Worm (Caenorhabditis elegans) whole organism, L4 larva: ENCODE data around the gene Y7A5A.1.
A peak's percentile ranks its signal among the peaks of the same experiment; 100 is the strongest.

Experiments used
- F10B5.3 ChIP-seq: sonication (generic microtip); optimal IDR thresholded peaks from 2 replicates; lab custom pipeline; 2016; ENCODE audit warnings: mild to moderate bottlenecking, missing genetic modification characterization, missing compliant biosample characterization
- F37D6.2 ChIP-seq: sonication (generic microtip); optimal IDR thresholded peaks from 2 replicates; lab custom pipeline; 2016; ENCODE audit warnings: mild to moderate bottlenecking, missing genetic modification characterization, missing compliant biosample characterization
- Y105C5A.15 ChIP-seq: fragments of 200-800 bp; sonication (Bioruptor generic); IDR thresholded peaks from 2 replicates; pipeline ENCODE4 v1.3.6; 2022; ENCODE audit warnings: missing genetic modification characterization, missing compliant biosample characterization
- aly-2 ChIP-seq: sonication (generic microtip); optimal IDR thresholded peaks from 2 replicates; lab custom pipeline; 2018; ENCODE audit warnings: missing biosample characterization, missing genetic modification characterization
- ceh-20 ChIP-seq: fragments of 200-800 bp; sonication (Bioruptor generic); IDR thresholded peaks from 2 replicates; pipeline ENCODE4 v1.3.6; 2022; ENCODE audit warnings: missing genetic modification reagents, missing genetic modification characterization, missing compliant biosample characterization
- ceh-32 ChIP-seq: sonication (generic microtip); optimal IDR thresholded peaks from 2 replicates; lab custom pipeline; 2016; ENCODE audit warnings: mild to moderate bottlenecking, missing genetic modification characterization, missing compliant biosample characterization; ENCODE audit not compliant: poor library complexity
- ceh-44 ChIP-seq: fragments of 200-800 bp; sonication (Bioruptor generic); IDR thresholded peaks from 2 replicates; pipeline ENCODE4 v1.3.6; 2022; ENCODE audit warnings: missing genetic modification reagents, missing genetic modification characterization, missing compliant biosample characterization
- ceh-82 ChIP-seq: sonication (generic microtip); optimal IDR thresholded peaks from 2 replicates; lab custom pipeline; 2017; ENCODE audit warnings: missing biosample characterization, missing genetic modification characterization
- daf-19 ChIP-seq: fragments of 200-800 bp; sonication (Bioruptor generic); conservative IDR thresholded peaks from 2 replicates; pipeline ENCODE4 v1.3.6; 2022; ENCODE audit warnings: missing genetic modification characterization, missing compliant biosample characterization
- dmd-6 ChIP-seq: fragments of 200-800 bp; sonication (Bioruptor generic); IDR thresholded peaks from 2 replicates; pipeline ENCODE4 v1.3.6; 2022; ENCODE audit warnings: missing genetic modification reagents, missing genetic modification characterization, missing compliant biosample characterization
- dve-1 ChIP-seq: sonication (generic microtip); optimal IDR thresholded peaks from 2 replicates; lab custom pipeline; 2017; ENCODE audit warnings: antibody characterized with exemption, mild to moderate bottlenecking, missing genetic modification characterization, missing compliant biosample characterization; ENCODE audit not compliant: insufficient read depth
- egl-43 ChIP-seq: fragments of 200-800 bp; sonication (Bioruptor generic); IDR thresholded peaks from 2 replicates; pipeline ENCODE4 v1.3.6; 2022; ENCODE audit warnings: missing genetic modification reagents, missing genetic modification characterization, missing compliant biosample characterization
- hif-1 ChIP-seq, 2 experiments: sonication (generic microtip); optimal IDR thresholded peaks; 2 replicates each; lab custom pipeline; 2016 to 2017; ENCODE audit warnings: missing compliant biosample characterization in 2 of 2, missing genetic modification characterization in 2 of 2, missing genetic modification reagents in 2 of 2, missing genotype in 2 of 2, mild to moderate bottlenecking in 1 of 2
- hlh-11 ChIP-seq: fragments of 200-800 bp; sonication (Bioruptor generic); optimal IDR thresholded peaks from 2 replicates; lab custom pipeline; 2018; ENCODE audit warnings: mild to moderate bottlenecking, missing genetic modification characterization, missing compliant biosample characterization
- hlh-30 ChIP-seq: sonication (generic microtip); optimal IDR thresholded peaks from 2 replicates; lab custom pipeline; 2017; ENCODE audit warnings: antibody characterized with exemption, mild to moderate bottlenecking, missing genetic modification characterization, missing compliant biosample characterization; ENCODE audit not compliant: insufficient read depth
- lin-29 ChIP-seq: fragments of 200-800 bp; sonication (Bioruptor generic); IDR thresholded peaks from 2 replicates; pipeline ENCODE4 v1.3.6; 2022; ENCODE audit warnings: missing genetic modification reagents, missing genetic modification characterization, missing compliant biosample characterization
- lin-38 ChIP-seq: fragments of 200-800 bp; sonication (Bioruptor generic); IDR thresholded peaks from 2 replicates; pipeline ENCODE4 v1.3.6; 2022; ENCODE audit warnings: missing genetic modification reagents, missing genetic modification characterization, missing compliant biosample characterization
- lin-39 ChIP-seq: fragments of 150-350 bp; optimal IDR thresholded peaks from 2 replicates; lab custom pipeline; 2014; ENCODE audit warnings: missing biosample characterization, missing genetic modification reagents, missing genetic modification characterization
- madf-9 ChIP-seq: fragments of 200-800 bp; sonication (Bioruptor generic); conservative IDR thresholded peaks from 2 replicates; pipeline ENCODE4 v1.3.6; 2022; ENCODE audit warnings: missing genetic modification reagents, missing genetic modification characterization, missing compliant biosample characterization
- mdt-29 ChIP-seq: fragments of 200-800 bp; sonication (Bioruptor generic); IDR thresholded peaks from 2 replicates; pipeline ENCODE4 v1.3.6; 2022; ENCODE audit warnings: missing genetic modification reagents, missing genetic modification characterization, missing compliant biosample characterization
- mes-2 ChIP-seq: sonication (generic microtip); optimal IDR thresholded peaks from 2 replicates; lab custom pipeline; 2016; ENCODE audit warnings: missing genotype, mild to moderate bottlenecking, missing genetic modification characterization, missing compliant biosample characterization; ENCODE audit not compliant: poor library complexity, severe bottlenecking
- mxl-2 ChIP-seq: fragments of 200-800 bp; sonication (Bioruptor generic); conservative IDR thresholded peaks from 2 replicates; pipeline ENCODE4 v1.3.6; 2022; ENCODE audit warnings: missing genetic modification reagents, missing genetic modification characterization, missing compliant biosample characterization
- nhr-25 ChIP-seq: sonication (generic microtip); optimal IDR thresholded peaks from 2 replicates; lab custom pipeline; 2017; ENCODE audit warnings: missing genetic modification characterization, mild to moderate bottlenecking, missing compliant biosample characterization, antibody characterized with exemption, moderate library complexity, borderline replicate concordance; ENCODE audit not compliant: insufficient read depth
- nhr-28 ChIP-seq: fragments of 150-350 bp; optimal IDR thresholded peaks from 2 replicates; lab custom pipeline; 2014; ENCODE audit warnings: missing biosample characterization, missing genetic modification characterization
- nhr-42 ChIP-seq: fragments of 200-800 bp; sonication (Bioruptor generic); IDR thresholded peaks from 2 replicates; pipeline ENCODE4 v1.3.6; 2022; ENCODE audit warnings: missing genetic modification characterization, missing compliant biosample characterization
- nhr-6 ChIP-seq: fragments of 150-350 bp; optimal IDR thresholded peaks from 2 replicates; lab custom pipeline; 2014; ENCODE audit warnings: missing biosample characterization, missing genetic modification characterization
- pqm-1 ChIP-seq: sonication (generic microtip); optimal IDR thresholded peaks from 2 replicates; lab custom pipeline; 2017; ENCODE audit warnings: missing biosample characterization, missing genetic modification characterization
- saeg-2 ChIP-seq: fragments of 200-800 bp; sonication (Bioruptor generic); IDR thresholded peaks from 2 replicates; pipeline ENCODE4 v1.3.6; 2022; ENCODE audit warnings: missing genetic modification reagents, missing genetic modification characterization, missing compliant biosample characterization
- set-16 ChIP-seq: fragments of 200-800 bp; sonication (Bioruptor generic); IDR thresholded peaks from 2 replicates; pipeline ENCODE4 v1.3.6; 2022; ENCODE audit warnings: missing genetic modification reagents, missing genetic modification characterization, missing compliant biosample characterization
- snpc-1.2 ChIP-seq: fragments of 200-800 bp; sonication (Bioruptor generic); IDR thresholded peaks from 2 replicates; pipeline ENCODE4 v1.3.6; 2022; ENCODE audit warnings: missing genetic modification reagents, missing genetic modification characterization, missing compliant biosample characterization
- unc-62 ChIP-seq, 3 experiments: fragments of 150-350 bp in 1 of 3; sonication (generic microtip); optimal IDR thresholded peaks in 2 of 3; peaks in 1 of 3; 1 replicate in 1 of 3; 2 replicates in 2 of 3; lab custom pipeline; 2014 to 2017; ENCODE audit warnings: missing biosample characterization in 3 of 3, missing genetic modification characterization in 3 of 3, missing genetic modification reagents in 3 of 3, missing genotype in 1 of 3
- vab-7 ChIP-seq: fragments of 200-800 bp; sonication (Bioruptor generic); IDR thresholded peaks from 2 replicates; pipeline ENCODE4 v1.3.6; 2022; ENCODE audit warnings: missing genetic modification reagents, missing genetic modification characterization, missing compliant biosample characterization
- zip-2 ChIP-seq: fragments of 150-350 bp; optimal IDR thresholded peaks from 2 replicates; lab custom pipeline; 2014; ENCODE audit warnings: missing biosample characterization, missing genetic modification characterization
- ztf-11 ChIP-seq: fragments of 150-350 bp; optimal IDR thresholded peaks from 2 replicates; lab custom pipeline; 2014; ENCODE audit warnings: missing biosample characterization, missing genetic modification characterization
- ztf-7 ChIP-seq: fragments of 150-350 bp; optimal IDR thresholded peaks from 2 replicates; lab custom pipeline; 2014; ENCODE audit warnings: missing biosample characterization, missing genetic modification characterization

Y7A5A.1 gene

DNA sequence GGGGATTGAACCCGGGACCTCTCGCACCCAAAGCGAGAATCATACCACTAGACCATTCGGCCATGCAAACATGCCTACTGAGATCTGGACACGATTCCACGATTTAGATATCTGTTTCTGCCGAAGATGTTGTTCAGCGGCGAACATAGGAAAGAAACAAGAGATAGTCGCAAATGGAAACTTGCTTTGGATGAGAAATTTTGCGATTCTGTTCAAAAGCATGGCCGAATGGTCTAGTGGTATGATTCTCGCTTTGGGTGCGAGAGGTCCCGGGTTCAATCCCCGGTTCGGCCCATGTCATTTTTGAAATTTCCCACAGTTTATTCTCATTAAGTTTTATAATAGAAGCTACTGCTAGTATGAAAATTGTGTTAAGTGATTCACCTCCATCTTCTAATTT lies 25.3 kb upstream of the Y7A5A.1 start (continued):
- TF ChIP-seq mes-2 (tag; lab: Kevin White, UChicago) (no peak), F37D6.2 (tag; lab: Kevin White, UChicago) (no peak), lin-39 (no peak), vab-7 (GFP tag; lab: Robert Waterston, UW) (no peak), pqm-1 (tag; lab: Kevin White, UChicago) (no peak), F10B5.3 (tag; lab: Kevin White, UChicago) (no peak), madf-9 (GFP tag; lab: Robert Waterston, UW) (no peak), mxl-2 (GFP tag; lab: Robert Waterston, UW) (no peak), mdt-29 (GFP tag; lab: Robert Waterston, UW) (no peak), hlh-30 (tag; lab: Kevin White, UChicago) (peak; percentile 14), aly-2 (tag; lab: Kevin White, UChicago) (no peak), hlh-11 (tag; lab: Kevin White, UChicago) (no peak), ceh-82 (no peak), dve-1 (tag; lab: Kevin White, UChicago) (no peak), ceh-32 (tag; lab: Kevin White, UChicago) (no peak), hif-1 (tag; optimal IDR thresholded peaks at IDR 0.05; lab: Kevin White, UChicago) (no peak)
- TF ChIP-seq, all 104 proteins: peak for 21

- TF ChIP-seq ceh-20 (GFP tag; lab: Robert Waterston, UW), result no peak
- no peak for TF ChIP-seq Y105C5A.15 (GFP tag; lab: Robert Waterston, UW)
- TF ChIP-seq daf-19, result no peak
- TF ChIP-seq saeg-2 (GFP tag; lab: Robert Waterston, UW), result no peak
- no peak for TF ChIP-seq mdt-29 (GFP tag; lab: Robert Waterston, UW)
- no peak for TF ChIP-seq ceh-44 (GFP tag; lab: Robert Waterston, UW)
- no peak for TF ChIP-seq lin-38
- TF ChIP-seq lin-29, result no peak
- TF ChIP-seq vab-7 (GFP tag; lab: Robert Waterston, UW), result no peak
- TF ChIP-seq nhr-28, result no peak
Observed at ce11 chrX:15794977-15795376, 23.7 kb upstream of the Y7A5A.1 start, which contains the start of gene Y7A5A.10. Y7A5A.10 (minus strand) TSS chrX:15795077.

ce11 chrX:15786726-15787125 lies 15.4 kb upstream of the Y7A5A.1 start, which contains the start of gene Y7A5A.5:
Y7A5A.5 (minus strand) TSS chrX:15786826.
- TF ChIP-seq unc-62 (GFP tag; optimal IDR thresholded peaks at IDR 0.05 in 1 of 2; lab: Kevin White, UChicago) (peak in 1 of 2 experiments; percentile 19), unc-62 (tag; optimal IDR thresholded peaks at IDR 0.05; lab: Kevin White, UChicago) (no peak), egl-43 (GFP tag; lab: Robert Waterston, UW) (no peak)
- TF ChIP-seq, all 104 proteins: peak for 1

ce11 chrX:15784570-15784969 lies 13.3 kb upstream of the Y7A5A.1 start, which contains the start of gene Y7A5A.3:
Y7A5A.3 (minus strand) TSS chrX:15784670.
- TF ChIP-seq dmd-6 (GFP tag; lab: Robert Waterston, UW) (no peak), nhr-25 (tag; lab: Kevin White, UChicago) (no peak), nhr-6 (no peak)

ce11 chrX:15782027-15782426 lies 10.7 kb upstream of the Y7A5A.1 start, which contains the start of gene Y7A5A.24:
Y7A5A.24 (minus strand) TSS chrX:15782127.
- TF ChIP-seq set-16 (no peak), mdt-29 (GFP tag; lab: Robert Waterston, UW) (no peak), aly-2 (tag; lab: Kevin White, UChicago) (no peak), hlh-30 (tag; lab: Kevin White, UChicago) (no peak), zip-2 (no peak), nhr-42 (GFP tag; lab: Robert Waterston, UW) (no peak), ztf-7 (no peak), snpc-1.2 (GFP tag; lab: Robert Waterston, UW) (no peak), unc-62 (GFP tag; optimal IDR thresholded peaks at IDR 0.05 in 1 of 2; lab: Kevin White, UChicago) (no peak), unc-62 (tag; optimal IDR thresholded peaks at IDR 0.05; lab: Kevin White, UChicago) (no peak), ztf-11 (tag; lab: Kevin White, UChicago) (no peak)
